Worm (Caenorhabditis elegans): ENCODE results near the gene srh-97.

- TF ChIP-seq lin-15B (tag; optimal IDR thresholded peaks at IDR 0.05) (no peak), ceh-82 (tag; optimal IDR thresholded peaks at IDR 0.05) (no peak), pqm-1 (tag; optimal IDR thresholded peaks at IDR 0.05) (no peak), tbx-2 (tag; optimal IDR thresholded peaks at IDR 0.05) (no peak), unc-39 (tag; optimal IDR thresholded peaks at IDR 0.05) (no peak), snpc-4 (tag; optimal IDR thresholded peaks at IDR 0.05) (no peak)
Observed at ce11 chrV:17001167-17001566, 15.7 kb upstream of the srh-97 start, which contains the start of gene sri-9.
